Fruit fly (Drosophila melanogaster) S2 (cell line): ENCODE measurements around the gene CG17625.

Experiments
- CG8478 ChIP-seq: fragments of >200 bp; optimal IDR thresholded peaks from 2 replicates; lab custom pipeline; 2018
- CTCF ChIP-seq, 2 experiments: fragments of >200 bp; optimal IDR thresholded peaks; 2 replicates each; lab custom pipeline; 2018

DNA sequence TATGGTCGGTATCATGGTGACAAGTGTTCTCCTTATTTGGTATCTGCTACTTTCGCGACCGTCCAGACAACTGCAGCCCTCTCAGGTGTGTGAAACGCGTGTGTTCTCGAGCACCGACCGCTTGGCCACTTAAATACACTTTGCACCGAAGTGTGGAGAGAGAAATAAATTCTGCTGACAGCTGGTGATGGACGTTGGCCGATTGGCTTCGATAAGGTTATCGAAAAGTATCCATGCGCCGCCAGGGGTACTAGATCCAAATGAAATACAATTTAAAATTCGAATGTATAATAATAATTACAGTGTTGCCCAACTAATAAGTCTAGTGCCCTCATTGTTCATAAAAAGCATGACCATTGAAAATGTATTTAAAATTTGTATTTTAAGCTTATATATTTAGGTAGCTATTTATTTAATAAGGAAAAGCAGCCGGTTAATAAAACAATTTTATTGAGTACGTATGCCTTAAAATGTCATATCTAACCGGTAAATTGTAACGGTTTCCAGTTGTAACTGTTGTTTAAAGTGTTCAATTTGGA lies at the start of gene CG17625, which contains the start of gene Gclm:
- no peak for TF ChIP-seq CG8478 (lab: Kevin White, UChicago)
- no peak for TF ChIP-seq CTCF (optimal IDR thresholded peaks at IDR 0.05; lab: Kevin White, UChicago)
